Worm (Caenorhabditis elegans): ENCODE measurements around the gene F59B10.6.

F59B10.6 gene

ce11 chrII:10550173-10550572 lies 25.9 kb upstream of the F59B10.6 start:
- TF ChIP-seq ceh-40 (GFP tag; IDR thresholded peaks at IDR 0.05) (no peak), cebp-1 (GFP tag; IDR thresholded peaks at IDR 0.05) (no peak), cebp-1 (tag; optimal IDR thresholded peaks at IDR 0.05) (peak; percentile 9), zfh-2 (GFP tag; conservative IDR thresholded peaks at IDR 0.05) (peak; percentile 17; the same call in 1 of the 2 replicates), ama-1 (optimal IDR thresholded peaks at IDR 0.05) (peak; percentile 82), ama-1 (GFP tag; optimal IDR thresholded peaks at IDR 0.05) (no peak)

- TF ChIP-seq zfh-2 (GFP tag; conservative IDR thresholded peaks at IDR 0.05) (peak; percentile 98), gei-17 (GFP tag; optimal IDR thresholded peaks at IDR 0.05) (no peak), snpc-1.3 (tag; optimal IDR thresholded peaks at IDR 0.05; ENCODE audit: insufficient read depth) (no peak), madf-3 (GFP tag; IDR thresholded peaks at IDR 0.05) (no peak), lin-54 (GFP tag; optimal IDR thresholded peaks at IDR 0.05) (peak; percentile 65), nfyb-1 (GFP tag; IDR thresholded peaks at IDR 0.05) (peak; percentile 55; the same call in 1 of the 2 replicates), nhr-90 (tag; optimal IDR thresholded peaks at IDR 0.05) (peak; percentile 9), Y95B8A.8 (GFP tag; IDR thresholded peaks at IDR 0.05) (no peak; the same call in 1 of the 2 replicates), rpc-1 (optimal IDR thresholded peaks at IDR 0.05) (peak; percentile 2), rpc-1 (tag; optimal IDR thresholded peaks at IDR 0.05) (no peak), rcor-1 (GFP tag; IDR thresholded peaks at IDR 0.05) (peak; percentile 65; the same call in 1 of the 2 replicates), F39B2.1 (GFP tag; IDR thresholded peaks at IDR 0.05) (0 out of 2 replicates have a peak, but pooled peaks have one; percentile 33), egl-44 (GFP tag; IDR thresholded peaks at IDR 0.05) (no peak), K12H6.12 (tag; optimal IDR thresholded peaks at IDR 0.05) (peak; percentile 90), akir-1 (GFP tag; optimal IDR thresholded peaks at IDR 0.05) (no peak), F57C9.4 (tag; optimal IDR thresholded peaks at IDR 0.05) (no peak), F33H1.4 (GFP tag; IDR thresholded peaks at IDR 0.05) (0 out of 2 replicates have a peak, but pooled peaks have one; percentile 24), F22D6.2 (tag; optimal IDR thresholded peaks at IDR 0.05) (no peak), ZK185.1 (tag; optimal IDR thresholded peaks at IDR 0.05; ENCODE audit: poor library complexity, severe bottlenecking) (peak; percentile 77), nhr-179 (tag; optimal IDR thresholded peaks at IDR 0.05) (no peak), Y53G8AR.9 (GFP tag; conservative IDR thresholded peaks at IDR 0.05) (peak; percentile 71; the same call in 1 of the 2 replicates), ztf-28 (GFP tag; IDR thresholded peaks at IDR 0.05) (0 out of 2 replicates have a peak, but pooled peaks have one; percentile 17), bed-1 (GFP tag; IDR thresholded peaks at IDR 0.05) (no peak), lin-26 (GFP tag; IDR thresholded peaks at IDR 0.05) (peak; percentile 74), sea-2 (GFP tag; IDR thresholded peaks at IDR 0.05) (no peak; the same call in 1 of the 2 replicates), B0261.1 (tag; optimal IDR thresholded peaks at IDR 0.05) (no peak), unc-62 (GFP tag; optimal IDR thresholded peaks at IDR 0.05) (no peak), sdz-38 (tag; optimal IDR thresholded peaks at IDR 0.05) (no peak), ztf-22 (GFP tag; optimal IDR thresholded peaks at IDR 0.05) (no peak), attf-3 (GFP tag; conservative IDR thresholded peaks at IDR 0.05) (0 out of 2 replicates have a peak, but pooled peaks have one; percentile 30), Y56A3A.18 (GFP tag; IDR thresholded peaks at IDR 0.05) (peak; percentile 16; the same call in 1 of the 2 replicates), K11D2.4 (GFP tag; IDR thresholded peaks at IDR 0.05) (peak; percentile 87), snpc-1.1 (tag; optimal IDR thresholded peaks at IDR 0.05; ENCODE audit: insufficient read depth) (no peak), snpc-4 (GFP tag; optimal IDR thresholded peaks at IDR 0.05) (no peak), snpc-4 (tag; optimal IDR thresholded peaks at IDR 0.05) (peak; percentile 19 to 43 (median 23)), C06A6.2 (GFP tag; conservative IDR thresholded peaks at IDR 0.05) (peak; percentile 54; the same call in 1 of the 2 replicates), tbp1 (GFP tag; optimal IDR thresholded peaks at IDR 0.05) (peak; percentile 30), ceh-91 (GFP tag; IDR thresholded peaks at IDR 0.05) (no peak), bed-2 (GFP tag; IDR thresholded peaks at IDR 0.05) (no peak), dpff-1 (tag; optimal IDR thresholded peaks at IDR 0.05) (no peak), die-1 (tag; optimal IDR thresholded peaks at IDR 0.05) (no peak)
Observed at ce11 chrII:10548778-10549671, 24.8 kb upstream of the F59B10.6 start.

All from whole organism, young adult.